Worm (Caenorhabditis elegans): ENCODE data around the gene vps-50.

DNA sequence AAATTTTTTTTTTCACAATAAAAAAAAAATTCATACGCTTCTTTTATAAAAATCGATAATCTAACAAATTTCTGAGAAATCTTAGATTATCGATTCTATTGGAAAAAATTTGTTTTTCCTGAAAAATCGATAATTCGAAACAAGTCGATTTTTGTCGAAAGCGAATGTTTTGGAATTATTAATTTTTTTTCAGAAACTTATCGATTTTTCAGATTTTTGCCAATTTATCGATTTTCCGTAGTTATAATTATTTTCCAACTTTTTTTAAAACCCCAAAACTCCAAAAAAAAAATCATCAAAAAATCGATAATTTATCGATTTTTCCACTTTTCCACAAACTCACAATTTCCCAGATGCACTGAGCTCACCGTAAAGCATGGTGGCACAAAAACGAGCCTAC, 7.6 kb upstream of the vps-50 start:
- TF ChIP-seq snpc-4 (tag; optimal IDR thresholded peaks at IDR 0.05): no peak
- no peak for TF ChIP-seq lir-3 (tag; optimal IDR thresholded peaks at IDR 0.05; ENCODE audit: poor library complexity)
- TF ChIP-seq elt-3 (tag; optimal IDR thresholded peaks at IDR 0.05): no peak
- no peak for TF ChIP-seq jun-1 (tag; optimal IDR thresholded peaks at IDR 0.05)
- no peak for TF ChIP-seq zag-1 (tag; optimal IDR thresholded peaks at IDR 0.05)
- TF ChIP-seq lin-13 (GFP tag; optimal IDR thresholded peaks at IDR 0.05): no peak
- TF ChIP-seq F16B12.6 (tag; optimal IDR thresholded peaks at IDR 0.05): no peak
- no peak for TF ChIP-seq C16A3.4 (tag; optimal IDR thresholded peaks at IDR 0.05)
- TF ChIP-seq nhr-77 (tag; optimal IDR thresholded peaks at IDR 0.05): no peak
- no peak for TF ChIP-seq pqm-1 (tag; optimal IDR thresholded peaks at IDR 0.05)
- TF ChIP-seq ceh-82 (tag; optimal IDR thresholded peaks at IDR 0.05): no peak
- TF ChIP-seq nhr-20 (tag; optimal IDR thresholded peaks at IDR 0.05): no peak
- no peak for TF ChIP-seq ama-1 (optimal IDR thresholded peaks at IDR 0.05)
- no peak for TF ChIP-seq sup-37 (GFP tag; optimal IDR thresholded peaks at IDR 0.05)

Data from whole organism, L1 larva.